Worm (Caenorhabditis elegans) whole organism, L4 larva: ENCODE measurements around the gene fbxa-166.
"Not testable (repeated sequence)": the region's sequence is repeated elsewhere in the genome, so short reads cannot be mapped to it uniquely, and the experiment has no call there.

Source experiments
- F10B5.3 ChIP-seq: sonication (generic microtip); optimal IDR thresholded peaks from 2 replicates; lab custom pipeline; 2016; ENCODE audit warnings: mild to moderate bottlenecking, missing genetic modification characterization, missing compliant biosample characterization
- Y48G9A.11 ChIP-seq: fragments of 200-800 bp; sonication (Bioruptor generic); IDR thresholded peaks from 2 replicates; pipeline ENCODE4 v1.3.6; 2022; ENCODE audit warnings: missing genetic modification reagents, missing genetic modification characterization, missing compliant biosample characterization
- ZK337.2 ChIP-seq: fragments of 200-800 bp; sonication (Bioruptor generic); IDR thresholded peaks from 2 replicates; pipeline ENCODE4 v1.3.6; 2022; ENCODE audit warnings: missing genetic modification reagents, missing genetic modification characterization, missing compliant biosample characterization
- ZK546.5 ChIP-seq, 2 experiments: sonication (generic microtip); optimal IDR thresholded peaks; 2 replicates each; lab custom pipeline; 2017; ENCODE audit warnings: missing biosample characterization in 2 of 2, missing genetic modification characterization in 2 of 2
- aha-1 ChIP-seq: fragments of 150-350 bp; peaks from one replicate; lab custom pipeline; 2014; ENCODE audit warnings: missing biosample characterization, missing genetic modification characterization
- ceh-20 ChIP-seq: fragments of 200-800 bp; sonication (Bioruptor generic); IDR thresholded peaks from 2 replicates; pipeline ENCODE4 v1.3.6; 2022; ENCODE audit warnings: missing genetic modification reagents, missing genetic modification characterization, missing compliant biosample characterization
- ces-1 ChIP-seq: fragments of 150-350 bp; sonication (generic microtip); optimal IDR thresholded peaks from 4 replicates; lab custom pipeline; 2014; ENCODE audit warnings: missing biosample characterization, missing genetic modification reagents, missing genetic modification characterization
- cey-2 ChIP-seq: sonication (generic microtip); optimal IDR thresholded peaks from 3 replicates; lab custom pipeline; 2017; ENCODE audit warnings: missing genetic modification characterization, mild to moderate bottlenecking, missing compliant biosample characterization, antibody characterized with exemption, borderline replicate concordance; ENCODE audit not compliant: insufficient read depth
- daf-12 ChIP-seq: fragments of 150-350 bp; optimal IDR thresholded peaks from 2 replicates; lab custom pipeline; 2014; ENCODE audit warnings: missing biosample characterization, missing genetic modification reagents, missing genetic modification characterization
- daf-19 ChIP-seq: fragments of 200-800 bp; sonication (Bioruptor generic); conservative IDR thresholded peaks from 2 replicates; pipeline ENCODE4 v1.3.6; 2022; ENCODE audit warnings: missing genetic modification characterization, missing compliant biosample characterization
- dmd-6 ChIP-seq: fragments of 200-800 bp; sonication (Bioruptor generic); IDR thresholded peaks from 2 replicates; pipeline ENCODE4 v1.3.6; 2022; ENCODE audit warnings: missing genetic modification reagents, missing genetic modification characterization, missing compliant biosample characterization
- dmd-8 ChIP-seq: fragments of 200-800 bp; sonication (Bioruptor generic); IDR thresholded peaks from 2 replicates; pipeline ENCODE4 v1.3.6; 2022; ENCODE audit warnings: missing genetic modification characterization, missing compliant biosample characterization
- dmd-9 ChIP-seq: fragments of 200-800 bp; sonication (Bioruptor generic); IDR thresholded peaks from 2 replicates; pipeline ENCODE4 v1.3.6; 2022; ENCODE audit warnings: missing genetic modification reagents, missing genetic modification characterization, missing compliant biosample characterization
- duxl-1 ChIP-seq: sonication (generic microtip); optimal IDR thresholded peaks from 2 replicates; lab custom pipeline; 2016; ENCODE audit warnings: mild to moderate bottlenecking, missing genetic modification characterization, moderate library complexity, missing compliant biosample characterization; ENCODE audit not compliant: poor library complexity
- dve-1 ChIP-seq: sonication (generic microtip); optimal IDR thresholded peaks from 2 replicates; lab custom pipeline; 2017; ENCODE audit warnings: antibody characterized with exemption, mild to moderate bottlenecking, missing genetic modification characterization, missing compliant biosample characterization; ENCODE audit not compliant: insufficient read depth
- egl-43 ChIP-seq: fragments of 200-800 bp; sonication (Bioruptor generic); IDR thresholded peaks from 2 replicates; pipeline ENCODE4 v1.3.6; 2022; ENCODE audit warnings: missing genetic modification reagents, missing genetic modification characterization, missing compliant biosample characterization
- hif-1 ChIP-seq, 2 experiments: sonication (generic microtip); optimal IDR thresholded peaks; 2 replicates each; lab custom pipeline; 2016 to 2017; ENCODE audit warnings: missing compliant biosample characterization in 2 of 2, missing genetic modification characterization in 2 of 2, missing genetic modification reagents in 2 of 2, missing genotype in 2 of 2, mild to moderate bottlenecking in 1 of 2
- lin-1 ChIP-seq: fragments of 200-800 bp; sonication (Bioruptor generic); IDR thresholded peaks from 2 replicates; pipeline ENCODE4 v1.3.6; 2022; ENCODE audit warnings: missing genetic modification reagents, missing genetic modification characterization, missing compliant biosample characterization
- lin-15B ChIP-seq: fragments of 150-350 bp; sonication (generic microtip); optimal IDR thresholded peaks from 3 replicates; lab custom pipeline; 2014; ENCODE audit warnings: missing biosample characterization, missing genetic modification characterization
- lin-38 ChIP-seq: fragments of 200-800 bp; sonication (Bioruptor generic); IDR thresholded peaks from 2 replicates; pipeline ENCODE4 v1.3.6; 2022; ENCODE audit warnings: missing genetic modification reagents, missing genetic modification characterization, missing compliant biosample characterization
- lsy-2 ChIP-seq, 2 experiments: fragments of 150-350 bp in 1 of 2; sonication (generic microtip) in 1 of 2; optimal IDR thresholded peaks; 2 replicates each; lab custom pipeline; 2014 to 2017; ENCODE audit warnings: missing biosample characterization in 2 of 2, missing genetic modification characterization in 2 of 2
- nhr-10 ChIP-seq: fragments of 150-350 bp; optimal IDR thresholded peaks from 2 replicates; lab custom pipeline; 2014; ENCODE audit warnings: missing biosample characterization, missing genetic modification characterization
- nhr-28 ChIP-seq: fragments of 150-350 bp; optimal IDR thresholded peaks from 2 replicates; lab custom pipeline; 2014; ENCODE audit warnings: missing biosample characterization, missing genetic modification characterization
- nhr-6 ChIP-seq: fragments of 150-350 bp; optimal IDR thresholded peaks from 2 replicates; lab custom pipeline; 2014; ENCODE audit warnings: missing biosample characterization, missing genetic modification characterization
- nhr-76 ChIP-seq: fragments of 150-350 bp; optimal IDR thresholded peaks from 2 replicates; lab custom pipeline; 2014; ENCODE audit warnings: missing biosample characterization, missing genetic modification characterization
- pha-4 ChIP-seq, 2 experiments: fragments of 150-350 bp in 1 of 2; fragments of 200-800 bp in 1 of 2; sonication (Bioruptor generic) in 1 of 2; IDR thresholded peaks in 1 of 2; optimal IDR thresholded peaks in 1 of 2; 2 replicates each; pipeline versions ENCODE4 v1.3.6 to Lab custom; 2014 to 2022; ENCODE audit warnings: missing genetic modification characterization in 2 of 2, missing genetic modification reagents in 2 of 2, missing biosample characterization in 1 of 2, missing compliant biosample characterization in 1 of 2
- saeg-2 ChIP-seq: fragments of 200-800 bp; sonication (Bioruptor generic); IDR thresholded peaks from 2 replicates; pipeline ENCODE4 v1.3.6; 2022; ENCODE audit warnings: missing genetic modification reagents, missing genetic modification characterization, missing compliant biosample characterization
- set-16 ChIP-seq: fragments of 200-800 bp; sonication (Bioruptor generic); IDR thresholded peaks from 2 replicates; pipeline ENCODE4 v1.3.6; 2022; ENCODE audit warnings: missing genetic modification reagents, missing genetic modification characterization, missing compliant biosample characterization
- snpc-1.2 ChIP-seq: fragments of 200-800 bp; sonication (Bioruptor generic); IDR thresholded peaks from 2 replicates; pipeline ENCODE4 v1.3.6; 2022; ENCODE audit warnings: missing genetic modification reagents, missing genetic modification characterization, missing compliant biosample characterization
- unc-39 ChIP-seq: sonication (generic microtip); optimal IDR thresholded peaks from 2 replicates; lab custom pipeline; 2017; ENCODE audit warnings: missing biosample characterization, missing genetic modification characterization
- unc-62 ChIP-seq, 3 experiments: fragments of 150-350 bp in 1 of 3; sonication (generic microtip); optimal IDR thresholded peaks in 2 of 3; peaks in 1 of 3; 1 replicate in 1 of 3; 2 replicates in 2 of 3; lab custom pipeline; 2014 to 2017; ENCODE audit warnings: missing biosample characterization in 3 of 3, missing genetic modification characterization in 3 of 3, missing genetic modification reagents in 3 of 3, missing genotype in 1 of 3
- zag-1 ChIP-seq: fragments of 150-350 bp; optimal IDR thresholded peaks from 2 replicates; lab custom pipeline; 2014; ENCODE audit warnings: missing biosample characterization, missing genetic modification characterization

The fbxa-166 gene

ce11 chrII:1646199-1646598 lies 27.4 kb upstream of the fbxa-166 start, which contains the start of gene ZC204.17:
Gene ZC204.17 (minus strand): TSS chrII:1646299.
- TF ChIP-seq lsy-2 (tag; optimal IDR thresholded peaks at IDR 0.05; lab: Kevin White, UChicago) (no peak), pha-4 (GFP tag; IDR thresholded peaks at IDR 0.05; lab: Robert Waterston, UW) (no peak), pha-4 (tag; optimal IDR thresholded peaks at IDR 0.05; lab: Kevin White, UChicago) (no peak), dmd-6 (no peak), Y48G9A.11 (GFP tag; lab: Robert Waterston, UW) (no peak), ceh-20 (GFP tag; lab: Robert Waterston, UW) (no peak), hif-1 (tag; optimal IDR thresholded peaks at IDR 0.05; lab: Kevin White, UChicago) (no peak), F10B5.3 (tag; lab: Kevin White, UChicago) (no peak), duxl-1 (tag; lab: Kevin White, UChicago) (no peak), dve-1 (no peak), dmd-8 (GFP tag; lab: Robert Waterston, UW) (no peak), daf-19 (GFP tag; lab: Robert Waterston, UW) (no peak), ZK337.2 (GFP tag; lab: Robert Waterston, UW) (no peak), saeg-2 (GFP tag; lab: Robert Waterston, UW) (no peak)

ce11 chrII:1644777-1645348 lies 26.0 kb upstream of the fbxa-166 start, which contains the start of gene ZC204.6:
Gene ZC204.6 (minus strand): TSS chrII:1644827.
- TF ChIP-seq cey-2 = no peak
- TF ChIP-seq aha-1 (tag; lab: Kevin White, UChicago) = peak; percentile 42
- TF ChIP-seq set-16 = peak; percentile 93
- TF ChIP-seq egl-43 (GFP tag; lab: Robert Waterston, UW) = 0 out of 2 replicates have a peak, but pooled peaks have one; percentile 27
- no peak for TF ChIP-seq unc-39 (tag; lab: Kevin White, UChicago)

- TF ChIP-seq nhr-76 (tag; lab: Kevin White, UChicago) (no peak), Y48G9A.11 (GFP tag; lab: Robert Waterston, UW) (no peak), unc-39 (tag; lab: Kevin White, UChicago) (no peak), unc-62 (GFP tag; optimal IDR thresholded peaks at IDR 0.05 in 1 of 2; lab: Kevin White, UChicago) (no peak), unc-62 (tag; optimal IDR thresholded peaks at IDR 0.05; lab: Kevin White, UChicago) (no peak), ZK546.5 (tag; optimal IDR thresholded peaks at IDR 0.05; lab: Kevin White, UChicago) (no peak), daf-12 (no peak), zag-1 (no peak), hif-1 (tag; optimal IDR thresholded peaks at IDR 0.05; lab: Kevin White, UChicago) (no peak), aha-1 (tag; lab: Kevin White, UChicago) (no peak), nhr-10 (no peak), lin-1 (GFP tag; lab: Robert Waterston, UW) (no peak), lin-15B (no peak), snpc-1.2 (GFP tag; lab: Robert Waterston, UW) (no peak)
Measured at ce11 chrII:1640496-1640895, 21.6 kb upstream of the fbxa-166 start, which contains the start of gene srh-72. Gene srh-72 (minus strand): TSS chrII:1640596.

- TF ChIP-seq ces-1; dmd-9 (GFP tag; lab: Robert Waterston, UW); nhr-6 (tag; lab: Kevin White, UChicago): not testable (repeated sequence)
Measured at ce11 chrII:1636392-1636791, 17.5 kb upstream of the fbxa-166 start, which contains the start of gene srg-20. Gene srg-20 (plus strand): TSS chrII:1636692.

- TF ChIP-seq nhr-28 (peak; percentile 4), nhr-76 (tag; lab: Kevin White, UChicago) (no peak), lin-38 (GFP tag; lab: Robert Waterston, UW) (no peak), dmd-6 (peak; percentile 52; the same call in 1 of the 2 replicates), aha-1 (tag; lab: Kevin White, UChicago) (peak; percentile 46)
Measured at ce11 chrII:1635969-1636368, 17.1 kb upstream of the fbxa-166 start.
